Fruit fly (Drosophila melanogaster) whole organism, embryonic: Measurements from ENCODE around the gene CG46270.

Source experiments
- Adf1 ChIP-seq: fragments of 200-800 bp; sonication (Bioruptor generic); IDR thresholded peaks from 2 replicates; pipeline ENCODE4 v1.3.6; 2022; ENCODE audit warnings: missing biosample characterization, missing genetic modification characterization
- B-H2 ChIP-seq: fragments of 200-800 bp; sonication (Bioruptor generic); optimal IDR thresholded peaks from 2 replicates; lab custom pipeline; 2018; ENCODE audit warnings: missing biosample characterization, mild to moderate bottlenecking, missing genetic modification characterization
- C15 ChIP-seq: fragments of 200-800 bp; sonication (Bioruptor generic); IDR thresholded peaks from 3 replicates; pipeline ENCODE4 v1.3.6; 2022; ENCODE audit warnings: missing biosample characterization, missing genetic modification characterization
- CG10565 ChIP-seq: fragments of 200-800 bp; sonication (Bioruptor generic); optimal IDR thresholded peaks from 3 replicates; lab custom pipeline; 2016; ENCODE audit warnings: missing biosample characterization, mild to moderate bottlenecking, missing genetic modification characterization
- CG12299 ChIP-seq: fragments of 200-800 bp; sonication (Bioruptor generic); optimal IDR thresholded peaks from 2 replicates; lab custom pipeline; 2018; ENCODE audit warnings: missing biosample characterization, mild to moderate bottlenecking, missing genetic modification characterization
- CG14667 ChIP-seq: fragments of 200-800 bp; sonication (Bioruptor generic); IDR thresholded peaks from 2 replicates; pipeline ENCODE4 v1.3.6; 2022; ENCODE audit warnings: missing biosample characterization, missing genetic modification characterization
- CG15479 ChIP-seq: fragments of 200-800 bp; sonication (Bioruptor generic); optimal IDR thresholded peaks from 3 replicates; lab custom pipeline; 2019; ENCODE audit warnings: missing biosample characterization, mild to moderate bottlenecking, missing genetic modification characterization, moderate library complexity
- CG15514 ChIP-seq: fragments of 200-800 bp; sonication (Bioruptor generic); optimal IDR thresholded peaks from 3 replicates; lab custom pipeline; 2017; ENCODE audit warnings: missing biosample characterization, missing genetic modification characterization, mild to moderate bottlenecking, moderate library complexity, missing genetic modification reagents
- CG1602 ChIP-seq: fragments of 200-800 bp; sonication (Bioruptor generic); optimal IDR thresholded peaks from 3 replicates; lab custom pipeline; 2016; ENCODE audit warnings: missing biosample characterization, missing genetic modification characterization
- CG18599 ChIP-seq: fragments of 200-800 bp; sonication (Bioruptor generic); optimal IDR thresholded peaks from 3 replicates; lab custom pipeline; 2017; ENCODE audit warnings: missing biosample characterization, missing genetic modification characterization, mild to moderate bottlenecking, moderate library complexity, missing genetic modification reagents
- CG32772 ChIP-seq: fragments of 200-800 bp; sonication (Bioruptor generic); IDR thresholded peaks from 2 replicates; pipeline ENCODE4 v1.3.6; 2022; ENCODE audit warnings: missing biosample characterization, missing genetic modification characterization
- CG34224 ChIP-seq: fragments of 200-800 bp; sonication (Bioruptor generic); IDR thresholded peaks from 3 replicates; pipeline ENCODE4 v1.3.6; 2022; ENCODE audit warnings: missing biosample characterization, missing genetic modification characterization; ENCODE audit not compliant: partially characterized antibody
- CG3838 ChIP-seq: fragments of 200-800 bp; sonication (Bioruptor generic); optimal IDR thresholded peaks from 3 replicates; lab custom pipeline; 2016; ENCODE audit warnings: missing biosample characterization, missing genetic modification characterization
- CG4707 ChIP-seq: fragments of 200-800 bp; sonication (Bioruptor generic); optimal IDR thresholded peaks from 2 replicates; lab custom pipeline; 2018; ENCODE audit warnings: missing biosample characterization, mild to moderate bottlenecking, missing genetic modification characterization, moderate library complexity
- CG6765 ChIP-seq: fragments of 200-800 bp; sonication (Bioruptor generic); optimal IDR thresholded peaks from 3 replicates; lab custom pipeline; 2017; ENCODE audit warnings: missing biosample characterization, mild to moderate bottlenecking, missing genetic modification characterization
- CG8281 ChIP-seq: fragments of 200-800 bp; sonication (Bioruptor generic); optimal IDR thresholded peaks from 2 replicates; lab custom pipeline; 2018; ENCODE audit warnings: missing biosample characterization, mild to moderate bottlenecking, missing genetic modification characterization, moderate library complexity
- CG9437 ChIP-seq: fragments of 200-800 bp; sonication (Bioruptor generic); optimal IDR thresholded peaks from 2 replicates; lab custom pipeline; 2018; ENCODE audit warnings: missing biosample characterization, mild to moderate bottlenecking, missing genetic modification characterization
- CoRest ChIP-seq: fragments of 200-800 bp; sonication (Bioruptor generic); optimal IDR thresholded peaks from 3 replicates; lab custom pipeline; 2018; ENCODE audit warnings: missing biosample characterization, mild to moderate bottlenecking, missing genetic modification characterization, moderate library complexity
- CrebB ChIP-seq: fragments of 200-800 bp; sonication (Bioruptor generic); optimal IDR thresholded peaks from 3 replicates; lab custom pipeline; 2018; ENCODE audit warnings: missing biosample characterization, mild to moderate bottlenecking, missing genetic modification characterization
- Deaf1 ChIP-seq: fragments of 200-800 bp; optimal IDR thresholded peaks from 3 replicates; lab custom pipeline; 2019; ENCODE audit warnings: missing biosample characterization, mild to moderate bottlenecking, missing genetic modification characterization, moderate library complexity
- Dip2 ChIP-seq: fragments of 200-800 bp; sonication (Bioruptor generic); IDR thresholded peaks from 2 replicates; pipeline ENCODE4 v1.3.6; 2022; ENCODE audit warnings: missing biosample characterization, missing genetic modification characterization
- Dref ChIP-seq: fragments of 200-800 bp; sonication (Bioruptor generic); IDR thresholded peaks from 2 replicates; pipeline ENCODE4 v1.3.6; 2022; ENCODE audit warnings: missing biosample characterization, missing genetic modification characterization
- Ets65A ChIP-seq: fragments of 200-800 bp; sonication (Bioruptor generic); peaks from one replicate; lab custom pipeline; 2016; ENCODE audit warnings: missing biosample characterization, missing genetic modification characterization
- H15 ChIP-seq: fragments of 200-800 bp; sonication (Bioruptor generic); IDR thresholded peaks from 3 replicates; pipeline ENCODE4 v1.3.6; 2022; ENCODE audit warnings: missing biosample characterization, missing genetic modification characterization
- Hey ChIP-seq: fragments of 200-800 bp; sonication (Bioruptor generic); optimal IDR thresholded peaks from 3 replicates; lab custom pipeline; 2018; ENCODE audit warnings: missing biosample characterization, mild to moderate bottlenecking, missing genetic modification characterization
- Myb ChIP-seq: fragments of 200-800 bp; sonication (Bioruptor generic); optimal IDR thresholded peaks from 2 replicates; lab custom pipeline; 2016; ENCODE audit warnings: missing biosample characterization, missing genetic modification characterization
- Nf-YB ChIP-seq: fragments of 200-800 bp; sonication (Bioruptor generic); optimal IDR thresholded peaks from 3 replicates; lab custom pipeline; 2019; ENCODE audit warnings: missing biosample characterization, mild to moderate bottlenecking, missing genetic modification characterization, moderate library complexity
- Rfx ChIP-seq: fragments of 200-800 bp; sonication (Bioruptor generic); IDR thresholded peaks from 2 replicates; pipeline ENCODE4 v1.3.6; 2022; ENCODE audit warnings: missing biosample characterization, missing genetic modification characterization
- Side ChIP-seq: fragments of 200-800 bp; sonication (Bioruptor generic); optimal IDR thresholded peaks from 2 replicates; lab custom pipeline; 2016; ENCODE audit warnings: missing biosample characterization, missing genetic modification characterization
- Ssrp ChIP-seq: fragments of 200-800 bp; sonication (Bioruptor generic); optimal IDR thresholded peaks from 2 replicates; lab custom pipeline; 2018; ENCODE audit warnings: missing biosample characterization, mild to moderate bottlenecking, missing genetic modification characterization, moderate library complexity
- abd-A ChIP-seq: fragments of 200-800 bp; sonication (Bioruptor generic); optimal IDR thresholded peaks from 3 replicates; lab custom pipeline; 2019; ENCODE audit warnings: missing biosample characterization, mild to moderate bottlenecking, missing genetic modification characterization, moderate library complexity
- amos ChIP-seq: fragments of 200-800 bp; sonication (Bioruptor generic); IDR thresholded peaks from 2 replicates; pipeline ENCODE4 v1.3.6; 2022; ENCODE audit warnings: missing biosample characterization, missing genetic modification characterization; ENCODE audit not compliant: partially characterized antibody
- ara ChIP-seq: fragments of 200-800 bp; sonication (Bioruptor generic); IDR thresholded peaks from 2 replicates; pipeline ENCODE4 v1.3.6; 2022; ENCODE audit warnings: missing biosample characterization, missing genetic modification characterization
- cg ChIP-seq: fragments of 200-800 bp; sonication (Bioruptor generic); optimal IDR thresholded peaks from 3 replicates; lab custom pipeline; 2019; ENCODE audit warnings: missing biosample characterization, mild to moderate bottlenecking, missing genetic modification characterization, moderate library complexity
- dati ChIP-seq: fragments of 200-800 bp; sonication (Bioruptor generic); IDR thresholded peaks from 2 replicates; pipeline ENCODE4 v1.3.6; 2022; ENCODE audit warnings: missing biosample characterization, missing genetic modification characterization
- fd3F ChIP-seq: fragments of 200-800 bp; sonication (Bioruptor generic); optimal IDR thresholded peaks from 2 replicates; lab custom pipeline; 2018; ENCODE audit warnings: missing biosample characterization, mild to moderate bottlenecking, missing genetic modification characterization, moderate library complexity
- fd64A ChIP-seq: fragments of 200-800 bp; sonication (Bioruptor generic); optimal IDR thresholded peaks from 3 replicates; lab custom pipeline; 2018; ENCODE audit warnings: missing biosample characterization, mild to moderate bottlenecking, missing genetic modification characterization
- gsb-n ChIP-seq: fragments of 200-800 bp; sonication (Bioruptor generic); optimal IDR thresholded peaks from 3 replicates; lab custom pipeline; 2018; ENCODE audit warnings: missing biosample characterization, mild to moderate bottlenecking, missing genetic modification characterization
- ham ChIP-seq: fragments of 200-800 bp; sonication (Bioruptor generic); IDR thresholded peaks from 2 replicates; pipeline ENCODE4 v1.3.6; 2022; ENCODE audit warnings: missing biosample characterization, missing genetic modification characterization
- maf-S ChIP-seq: fragments of 200-800 bp; sonication (Bioruptor generic); optimal IDR thresholded peaks from 2 replicates; lab custom pipeline; 2016; ENCODE audit warnings: missing biosample characterization, missing genetic modification characterization
- nom ChIP-seq: fragments of 200-800 bp; sonication (Bioruptor generic); optimal IDR thresholded peaks from 2 replicates; lab custom pipeline; 2017; ENCODE audit warnings: missing biosample characterization, missing genetic modification characterization, mild to moderate bottlenecking, moderate library complexity, missing genetic modification reagents
- pnt ChIP-seq: fragments of 200-800 bp; sonication (Bioruptor generic); optimal IDR thresholded peaks from 3 replicates; lab custom pipeline; 2016; ENCODE audit warnings: missing biosample characterization, missing genetic modification characterization
- pzg ChIP-seq: fragments of 200-800 bp; sonication (Bioruptor generic); optimal IDR thresholded peaks from 3 replicates; lab custom pipeline; 2018; ENCODE audit warnings: missing biosample characterization, mild to moderate bottlenecking, missing genetic modification characterization, moderate library complexity
- sima ChIP-seq: fragments of 200-800 bp; sonication (Bioruptor generic); optimal IDR thresholded peaks from 2 replicates; lab custom pipeline; 2016; ENCODE audit warnings: missing biosample characterization, missing genetic modification characterization
- sqz ChIP-seq: fragments of 200-800 bp; sonication (Bioruptor generic); optimal IDR thresholded peaks from 3 replicates; lab custom pipeline; 2018; ENCODE audit warnings: missing biosample characterization, mild to moderate bottlenecking, missing genetic modification characterization
- sug ChIP-seq: fragments of 200-800 bp; optimal IDR thresholded peaks from 2 replicates; lab custom pipeline; 2019; ENCODE audit warnings: missing biosample characterization, mild to moderate bottlenecking, missing genetic modification characterization, moderate library complexity
- tin ChIP-seq: fragments of 200-800 bp; sonication (Bioruptor generic); optimal IDR thresholded peaks from 3 replicates; lab custom pipeline; 2016; ENCODE audit warnings: missing biosample characterization, missing genetic modification characterization
- tup ChIP-seq: fragments of 200-800 bp; sonication (Bioruptor generic); optimal IDR thresholded peaks from 2 replicates; lab custom pipeline; 2016; ENCODE audit warnings: missing biosample characterization, mild to moderate bottlenecking, missing genetic modification characterization, moderate library complexity
- z ChIP-seq: fragments of 200-800 bp; sonication (Bioruptor generic); IDR thresholded peaks from 3 replicates; pipeline ENCODE4 v1.3.6; 2022; ENCODE audit warnings: missing biosample characterization, missing genetic modification characterization

Gene CG46270

DNA sequence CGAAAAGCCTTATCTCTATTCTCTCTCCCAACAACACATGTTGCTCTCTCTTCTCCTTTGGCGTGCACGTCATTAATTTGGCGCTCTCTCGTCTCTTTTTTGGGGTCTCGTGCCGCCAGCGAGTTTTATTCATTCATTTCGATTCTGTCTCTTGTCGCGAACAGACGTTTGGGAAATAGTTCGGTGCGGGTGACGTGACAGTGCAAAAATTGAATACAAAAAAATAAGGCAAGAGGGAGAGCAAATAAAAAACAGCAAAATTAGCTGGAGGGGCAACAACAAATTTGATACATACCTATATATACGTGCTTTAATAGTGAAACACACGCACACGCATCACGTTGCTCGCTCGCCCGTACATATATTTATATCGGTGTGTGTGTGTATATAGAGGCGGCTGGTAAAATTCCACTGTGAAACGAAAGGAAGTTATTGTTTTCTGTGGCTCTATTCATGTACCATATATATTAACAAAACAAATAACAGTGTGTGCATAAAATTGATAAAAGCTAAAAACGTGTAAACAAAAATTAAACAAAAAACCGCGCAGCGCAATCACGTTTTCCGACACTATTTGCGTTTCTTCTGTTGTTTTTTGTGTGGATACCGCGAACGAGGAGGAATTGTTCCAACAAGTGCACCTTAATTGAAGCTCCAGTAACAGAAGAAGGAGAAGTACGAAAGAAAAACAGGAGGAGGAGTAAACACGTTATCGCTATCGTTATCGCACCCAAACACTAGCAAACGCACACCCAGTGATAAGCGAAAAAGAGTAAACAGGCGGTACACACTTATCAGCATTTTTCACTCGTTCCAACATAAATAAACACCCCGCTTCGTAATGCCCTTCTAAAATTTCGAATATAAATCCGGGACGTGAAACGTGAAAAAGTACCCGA is 39.8 kb downstream of the CG46270 start, which contains the start of gene cwo (continued):
- no peak for TF ChIP-seq CG34224 (GFP tag; lab: Robert Waterston, UW)
- TF ChIP-seq CoRest, result no peak
- no peak for TF ChIP-seq gsb-n (tag; lab: Kevin White, UChicago)
- no peak for TF ChIP-seq pnt
- TF ChIP-seq C15 (GFP tag; lab: Robert Waterston, UW), result no peak
- TF ChIP-seq Adf1 (GFP tag; lab: Robert Waterston, UW), result no peak
- peak; percentile 24 for TF ChIP-seq CrebB (tag; lab: Kevin White, UChicago)
- peak; percentile 58 for TF ChIP-seq cg (GFP tag; lab: Kevin White, UChicago)
- no peak for TF ChIP-seq CG6765 (GFP tag; lab: Kevin White, UChicago)
- no peak for TF ChIP-seq ara (GFP tag; lab: Robert Waterston, UW)
- no peak for TF ChIP-seq sima (GFP tag; lab: Kevin White, UChicago)
- peak; percentile 52 for TF ChIP-seq sug (tag; lab: Kevin White, UChicago)
- TF ChIP-seq pzg (GFP tag; lab: Kevin White, UChicago), result no peak
- TF ChIP-seq fd3F (GFP tag; lab: Kevin White, UChicago), result no peak
- TF ChIP-seq CG8281, result no peak
- peak; percentile 8 for TF ChIP-seq CG4707 (GFP tag; lab: Kevin White, UChicago)
- peak; percentile 10 for TF ChIP-seq Myb
- TF ChIP-seq z (GFP tag; lab: Robert Waterston, UW), result no peak
- TF ChIP-seq B-H2 (GFP tag; lab: Kevin White, UChicago), result no peak
- no peak for TF ChIP-seq CG14667 (GFP tag; lab: Robert Waterston, UW)
- TF ChIP-seq tup (GFP tag; lab: Kevin White, UChicago), result no peak
- TF ChIP-seq Deaf1 (tag; lab: Kevin White, UChicago), result peak; percentile 55
- no peak for TF ChIP-seq Ssrp
- peak; percentile 54 for TF ChIP-seq Hey (tag; lab: Kevin White, UChicago)
- peak; percentile 22 for TF ChIP-seq CG18599 (GFP tag; lab: Kevin White, UChicago)
- TF ChIP-seq Nf-YB (GFP tag; lab: Kevin White, UChicago), result no peak
- no peak for TF ChIP-seq CG10565 (GFP tag; lab: Kevin White, UChicago)
- no peak for TF ChIP-seq tin (GFP tag; lab: Kevin White, UChicago)
- peak; percentile 0 for TF ChIP-seq CG12299 (tag; lab: Kevin White, UChicago)
- TF ChIP-seq dati (GFP tag; lab: Robert Waterston, UW), result no peak
- TF ChIP-seq sqz, result peak; percentile 81
- peak; percentile 25 for TF ChIP-seq CG15514
- no peak for TF ChIP-seq Rfx (GFP tag; lab: Robert Waterston, UW)
- TF ChIP-seq H15 (GFP tag; lab: Robert Waterston, UW), result no peak
- TF ChIP-seq ham (GFP tag; lab: Robert Waterston, UW), result no peak
- peak; percentile 8 for TF ChIP-seq nom (GFP tag; lab: Kevin White, UChicago)
- TF ChIP-seq Dip2 (GFP tag; lab: Robert Waterston, UW), result no peak
- TF ChIP-seq CG32772 (GFP tag; lab: Robert Waterston, UW), result no peak
- TF ChIP-seq CG3838 (GFP tag; lab: Kevin White, UChicago), result no peak
- no peak for TF ChIP-seq Ets65A (GFP tag; lab: Kevin White, UChicago)
- no peak for TF ChIP-seq CG1602 (GFP tag; lab: Kevin White, UChicago)
- TF ChIP-seq CG15479 (GFP tag; lab: Kevin White, UChicago), result peak; percentile 12
- no peak for TF ChIP-seq Dref (GFP tag; lab: Robert Waterston, UW)
- TF ChIP-seq Side (GFP tag; lab: Kevin White, UChicago), result peak; percentile 12
- no peak for TF ChIP-seq CG9437 (GFP tag; lab: Kevin White, UChicago)
- TF ChIP-seq maf-S (GFP tag; lab: Kevin White, UChicago), result no peak
- peak; percentile 78 for TF ChIP-seq abd-A (tag; lab: Kevin White, UChicago)
- TF ChIP-seq fd64A (GFP tag; lab: Kevin White, UChicago), result peak; percentile 59
- no peak for TF ChIP-seq amos
